Worm (Caenorhabditis elegans) whole organism, L4/young adult: ENCODE data around the gene twk-4.

Experiments
- W03F9.2 ChIP-seq: fragments of 150-350 bp; optimal IDR thresholded peaks from 2 replicates; lab custom pipeline; 2014; ENCODE audit warnings: missing biosample characterization, missing genetic modification characterization
- dao-5 ChIP-seq: sonication (generic microtip); optimal IDR thresholded peaks from 2 replicates; lab custom pipeline; 2016; ENCODE audit warnings: missing genotype, missing genetic modification characterization, moderate library complexity, missing compliant biosample characterization
- him-1 ChIP-seq: sonication (generic microtip); optimal IDR thresholded peaks from 2 replicates; lab custom pipeline; 2016; ENCODE audit warnings: missing genotype, missing genetic modification reagents, missing genetic modification characterization, missing compliant biosample characterization

- TF ChIP-seq him-1 (tag; lab: Kevin White, UChicago): no peak
- TF ChIP-seq dao-5: no peak
- TF ChIP-seq W03F9.2: no peak
These were observed 3.1 kb upstream of the twk-4 start, which contains the start of gene let-23 for ce11 chrII:9197212-9197611.
